Fruit fly (Drosophila melanogaster) whole organism, embryonic: ENCODE results near the gene CG15894.

Source experiments
- Abd-B ChIP-seq: fragments of 200-800 bp; sonication (Bioruptor generic); optimal IDR thresholded peaks from 2 replicates; lab custom pipeline; 2018; ENCODE audit warnings: missing biosample characterization, mild to moderate bottlenecking, missing genetic modification characterization, moderate library complexity
- Atf3 ChIP-seq: fragments of 200-800 bp; sonication (Bioruptor generic); optimal IDR thresholded peaks from 3 replicates; lab custom pipeline; 2016; ENCODE audit warnings: missing biosample characterization, missing genetic modification characterization
- Bdp1 ChIP-seq: fragments of 200-800 bp; sonication (Bioruptor generic); optimal IDR thresholded peaks from 3 replicates; lab custom pipeline; 2016; ENCODE audit warnings: missing biosample characterization, missing genetic modification characterization
- CG10147 ChIP-seq: fragments of 200-800 bp; sonication (Bioruptor generic); optimal IDR thresholded peaks from 2 replicates; lab custom pipeline; 2019; ENCODE audit warnings: missing biosample characterization, mild to moderate bottlenecking, missing genetic modification characterization, moderate library complexity
- CG10274 ChIP-seq: fragments of 200-800 bp; sonication (Bioruptor generic); optimal IDR thresholded peaks from 3 replicates; lab custom pipeline; 2017; ENCODE audit warnings: missing biosample characterization, mild to moderate bottlenecking, missing genetic modification characterization
- CG10543 ChIP-seq: fragments of 200-800 bp; sonication (Bioruptor generic); optimal IDR thresholded peaks from 3 replicates; lab custom pipeline; 2017; ENCODE audit warnings: missing biosample characterization, mild to moderate bottlenecking, missing genetic modification characterization, moderate library complexity
- CG12071 ChIP-seq: fragments of 200-800 bp; sonication (Bioruptor generic); optimal IDR thresholded peaks from 3 replicates; lab custom pipeline; 2018; ENCODE audit warnings: missing biosample characterization, mild to moderate bottlenecking, missing genetic modification characterization
- CG12769 ChIP-seq: fragments of 200-800 bp; sonication (Bioruptor generic); optimal IDR thresholded peaks from 2 replicates; lab custom pipeline; 2019; ENCODE audit warnings: missing biosample characterization, mild to moderate bottlenecking, missing genetic modification characterization, moderate library complexity
- CG14667 ChIP-seq: fragments of 200-800 bp; sonication (Bioruptor generic); IDR thresholded peaks from 2 replicates; pipeline ENCODE4 v1.3.6; 2022; ENCODE audit warnings: missing biosample characterization, missing genetic modification characterization
- CG15479 ChIP-seq: fragments of 200-800 bp; sonication (Bioruptor generic); optimal IDR thresholded peaks from 3 replicates; lab custom pipeline; 2019; ENCODE audit warnings: missing biosample characterization, mild to moderate bottlenecking, missing genetic modification characterization, moderate library complexity
- CG1602 ChIP-seq: fragments of 200-800 bp; sonication (Bioruptor generic); optimal IDR thresholded peaks from 3 replicates; lab custom pipeline; 2016; ENCODE audit warnings: missing biosample characterization, missing genetic modification characterization
- CG17802 ChIP-seq: fragments of 200-800 bp; sonication (Bioruptor generic); optimal IDR thresholded peaks from 2 replicates; lab custom pipeline; 2018; ENCODE audit warnings: missing biosample characterization, mild to moderate bottlenecking, missing genetic modification characterization, moderate library complexity
- CG1832 ChIP-seq: fragments of 200-800 bp; sonication (Bioruptor generic); optimal IDR thresholded peaks from 2 replicates; lab custom pipeline; 2017; ENCODE audit warnings: missing biosample characterization, mild to moderate bottlenecking, missing genetic modification characterization, inconsistent platforms
- CG2712 ChIP-seq: fragments of 200-800 bp; optimal IDR thresholded peaks from 3 replicates; lab custom pipeline; 2019; ENCODE audit warnings: missing biosample characterization, mild to moderate bottlenecking, missing genetic modification characterization, moderate library complexity
- CG30403 ChIP-seq: fragments of 200-800 bp; sonication (Bioruptor generic); optimal IDR thresholded peaks from 3 replicates; lab custom pipeline; 2016; ENCODE audit warnings: missing biosample characterization, missing genetic modification characterization
- CG42726 ChIP-seq: fragments of 200-800 bp; sonication (Bioruptor generic); IDR thresholded peaks from 2 replicates; pipeline ENCODE4 v1.3.6; 2022; ENCODE audit warnings: missing biosample characterization, missing genetic modification characterization; ENCODE audit not compliant: partially characterized antibody
- CG4328 ChIP-seq: fragments of 200-800 bp; sonication (Bioruptor generic); optimal IDR thresholded peaks from 3 replicates; lab custom pipeline; 2017; ENCODE audit warnings: missing biosample characterization, missing genetic modification reagents, missing genetic modification characterization
- CG4404 ChIP-seq: fragments of 200-800 bp; sonication (Bioruptor generic); IDR thresholded peaks from 2 replicates; pipeline ENCODE4 v1.3.6; 2022; ENCODE audit warnings: missing biosample characterization, missing genetic modification characterization
- CG4617 ChIP-seq: fragments of 200-800 bp; sonication (Bioruptor generic); optimal IDR thresholded peaks from 3 replicates; lab custom pipeline; 2016; ENCODE audit warnings: missing biosample characterization, missing genetic modification characterization, borderline replicate concordance
- CG8089 ChIP-seq: fragments of 200-800 bp; sonication (Bioruptor generic); optimal IDR thresholded peaks from 3 replicates; lab custom pipeline; 2016; ENCODE audit warnings: missing biosample characterization, missing genetic modification characterization
- CG9932 ChIP-seq: fragments of 200-800 bp; sonication (Bioruptor generic); IDR thresholded peaks from 2 replicates; pipeline ENCODE4 v1.3.6; 2022; ENCODE audit warnings: missing biosample characterization, missing genetic modification characterization
- D19A ChIP-seq: fragments of 200-800 bp; optimal IDR thresholded peaks from 3 replicates; lab custom pipeline; 2019; ENCODE audit warnings: missing biosample characterization, mild to moderate bottlenecking, missing genetic modification characterization, moderate library complexity
- D19B ChIP-seq: fragments of 200-800 bp; sonication (Bioruptor generic); optimal IDR thresholded peaks from 2 replicates; lab custom pipeline; 2017; ENCODE audit warnings: missing biosample characterization, mild to moderate bottlenecking, missing genetic modification characterization
- Dip3 ChIP-seq: fragments of 200-800 bp; sonication (Bioruptor generic); optimal IDR thresholded peaks from 3 replicates; lab custom pipeline; 2016; ENCODE audit warnings: missing biosample characterization, missing genetic modification characterization
- Gsc ChIP-seq: fragments of 200-800 bp; sonication (Bioruptor generic); IDR thresholded peaks from 2 replicates; pipeline ENCODE4 v1.3.6; 2022; ENCODE audit warnings: missing biosample characterization, missing genetic modification characterization
- HHEX ChIP-seq: fragments of 200-800 bp; sonication (Bioruptor generic); optimal IDR thresholded peaks from 3 replicates; lab custom pipeline; 2017; ENCODE audit warnings: missing biosample characterization, mild to moderate bottlenecking, missing genetic modification characterization, missing genetic modification reagents
- Hr78 ChIP-seq, 2 experiments: fragments of 200-800 bp in 1 of 2; fragments of >200 bp in 1 of 2; sonication (Bioruptor generic) in 1 of 2; optimal IDR thresholded peaks; 2 replicates each; lab custom pipeline; 2017 to 2019; ENCODE audit warnings: missing biosample characterization in 2 of 2, missing genetic modification characterization in 2 of 2, mild to moderate bottlenecking in 1 of 2, moderate library complexity in 1 of 2
- MESR4 ChIP-seq: fragments of 200-800 bp; sonication (Bioruptor generic); optimal IDR thresholded peaks from 2 replicates; lab custom pipeline; 2018; ENCODE audit warnings: missing biosample characterization, mild to moderate bottlenecking, missing genetic modification characterization, moderate library complexity
- MTF-1 ChIP-seq: fragments of 200-800 bp; sonication (Bioruptor generic); optimal IDR thresholded peaks from 2 replicates; lab custom pipeline; 2018; ENCODE audit warnings: missing biosample characterization, mild to moderate bottlenecking, missing genetic modification characterization, borderline replicate concordance
- Med ChIP-seq: fragments of 200-800 bp; sonication (Bioruptor generic); peaks from one replicate; lab custom pipeline; 2016; ENCODE audit warnings: missing biosample characterization, missing genetic modification characterization, mild to moderate bottlenecking, inconsistent platforms, moderate library complexity
- Mrtf ChIP-seq: fragments of 200-800 bp; sonication (Bioruptor generic); IDR thresholded peaks from 3 replicates; pipeline ENCODE4 v1.3.6; 2022; ENCODE audit warnings: missing biosample characterization, missing genetic modification characterization
- NK7.1 ChIP-seq: fragments of 200-800 bp; sonication (Bioruptor generic); optimal IDR thresholded peaks from 3 replicates; lab custom pipeline; 2016; ENCODE audit warnings: missing biosample characterization, missing genetic modification characterization
- Nf-YB ChIP-seq: fragments of 200-800 bp; sonication (Bioruptor generic); optimal IDR thresholded peaks from 3 replicates; lab custom pipeline; 2019; ENCODE audit warnings: missing biosample characterization, mild to moderate bottlenecking, missing genetic modification characterization, moderate library complexity
- Sox100B ChIP-seq: fragments of 200-800 bp; sonication (Bioruptor generic); optimal IDR thresholded peaks from 3 replicates; lab custom pipeline; 2018; ENCODE audit warnings: missing biosample characterization, mild to moderate bottlenecking, missing genetic modification characterization
- Xrp1 ChIP-seq: fragments of 200-800 bp; sonication (Bioruptor generic); IDR thresholded peaks from 2 replicates; pipeline ENCODE4 v1.3.6; 2022; ENCODE audit warnings: missing biosample characterization, missing genetic modification characterization
- al ChIP-seq: fragments of 200-800 bp; sonication (Bioruptor generic); IDR thresholded peaks from 2 replicates; pipeline ENCODE4 v1.3.6; 2022; ENCODE audit warnings: missing biosample characterization, missing genetic modification characterization
- aop ChIP-seq: fragments of 200-800 bp; sonication (Bioruptor generic); IDR thresholded peaks from 2 replicates; pipeline ENCODE4 v1.3.6; 2022; ENCODE audit warnings: missing biosample characterization, missing genetic modification characterization
- chinmo ChIP-seq: fragments of 200-800 bp; sonication (Bioruptor generic); IDR thresholded peaks from 4 replicates; pipeline ENCODE4 v1.3.6; 2022; ENCODE audit warnings: missing biosample characterization, missing genetic modification characterization; ENCODE audit not compliant: partially characterized antibody
- cwo ChIP-seq: fragments of 200-800 bp; sonication (Bioruptor generic); optimal IDR thresholded peaks from 3 replicates; lab custom pipeline; 2017; ENCODE audit warnings: missing biosample characterization, missing genetic modification characterization, mild to moderate bottlenecking, moderate library complexity, missing genetic modification reagents
- dimm ChIP-seq: fragments of 200-800 bp; sonication (Bioruptor generic); IDR thresholded peaks from 2 replicates; pipeline ENCODE4 v1.3.6; 2022; ENCODE audit warnings: missing biosample characterization, missing genetic modification characterization
- eve ChIP-seq, 2 experiments: fragments of >200 bp; optimal IDR thresholded peaks; 2 replicates each; lab custom pipeline; 2017; ENCODE audit warnings: missing biosample characterization in 2 of 2, missing genetic modification characterization in 2 of 2
- gt ChIP-seq: fragments of 200-800 bp; sonication (Bioruptor generic); IDR thresholded peaks from 2 replicates; pipeline ENCODE4 v1.3.6; 2022; ENCODE audit warnings: missing biosample characterization, missing genetic modification characterization
- hb ChIP-seq: fragments of 200-800 bp; sonication (Bioruptor generic); IDR thresholded peaks from 3 replicates; pipeline ENCODE4 v1.3.6; 2022; ENCODE audit warnings: missing biosample characterization, missing genetic modification characterization; ENCODE audit not compliant: partially characterized antibody
- hbn ChIP-seq: fragments of 200-800 bp; sonication (Bioruptor generic); IDR thresholded peaks from 2 replicates; pipeline ENCODE4 v1.3.6; 2022; ENCODE audit warnings: missing biosample characterization, missing genetic modification characterization; ENCODE audit not compliant: partially characterized antibody
- inv ChIP-seq: fragments of 200-800 bp; sonication (Bioruptor generic); IDR thresholded peaks from 2 replicates; pipeline ENCODE4 v1.3.6; 2022; ENCODE audit warnings: missing biosample characterization, missing genetic modification characterization; ENCODE audit not compliant: partially characterized antibody
- lilli ChIP-seq: fragments of 200-800 bp; sonication (Bioruptor generic); optimal IDR thresholded peaks from 3 replicates; lab custom pipeline; 2016; ENCODE audit warnings: missing biosample characterization, missing genetic modification characterization
- peb ChIP-seq: fragments of 200-800 bp; sonication (Bioruptor generic); IDR thresholded peaks from 2 replicates; pipeline ENCODE4 v1.3.6; 2022; ENCODE audit warnings: missing biosample characterization, missing genetic modification characterization
- sens-2 ChIP-seq: fragments of 200-800 bp; sonication (Bioruptor generic); IDR thresholded peaks from 2 replicates; pipeline ENCODE4 v1.3.6; 2022; ENCODE audit warnings: missing biosample characterization, missing genetic modification characterization
- slp2 ChIP-seq: fragments of 200-800 bp; sonication (Bioruptor generic); optimal IDR thresholded peaks from 2 replicates; lab custom pipeline; 2016; ENCODE audit warnings: missing biosample characterization, missing genetic modification characterization
- zfh1 ChIP-seq: fragments of 200-800 bp; sonication (Bioruptor generic); IDR thresholded peaks from 3 replicates; pipeline ENCODE4 v1.3.6; 2022; ENCODE audit warnings: missing biosample characterization, missing genetic modification characterization

CG15894 gene

dm6 chrX:6375636-6376035, 66.6 kb downstream of the CG15894 start (continued):
- peak; percentile 0 for TF ChIP-seq Abd-B
- no peak for TF ChIP-seq inv
- TF ChIP-seq Nf-YB (GFP tag; lab: Kevin White, UChicago) = no peak
- peak; percentile 61 for TF ChIP-seq cwo (GFP tag; lab: Kevin White, UChicago)
- TF ChIP-seq CG42726 (GFP tag; lab: Robert Waterston, UW) = no peak
- no peak for TF ChIP-seq MESR4 (GFP tag; lab: Kevin White, UChicago)
- no peak for TF ChIP-seq peb (GFP tag; lab: Robert Waterston, UW)
- TF ChIP-seq MTF-1 (GFP tag; lab: Kevin White, UChicago) = no peak
- no peak for TF ChIP-seq CG4617 (GFP tag; lab: Kevin White, UChicago)
- no peak for TF ChIP-seq gt (GFP tag; lab: Robert Waterston, UW)
- TF ChIP-seq CG4328 = no peak
- TF ChIP-seq Xrp1 (GFP tag; lab: Robert Waterston, UW) = peak; percentile 26; the same call in 1 of the 2 replicates
- peak; percentile 48 for TF ChIP-seq CG12071 (GFP tag; lab: Kevin White, UChicago)
- TF ChIP-seq Atf3 (GFP tag; lab: Kevin White, UChicago) = no peak
- no peak for TF ChIP-seq Gsc (GFP tag; lab: Robert Waterston, UW)
- TF ChIP-seq CG15479 (GFP tag; lab: Kevin White, UChicago) = no peak
- TF ChIP-seq CG10274 (GFP tag; lab: Kevin White, UChicago) = no peak
- no peak for TF ChIP-seq D19B
- peak; percentile 40; the same call in 1 of the 2 replicates for TF ChIP-seq CG9932
- TF ChIP-seq lilli (GFP tag; lab: Kevin White, UChicago) = peak; percentile 50
- TF ChIP-seq eve (GFP tag; optimal IDR thresholded peaks at IDR 0.05; lab: Kevin White, UChicago) = no peak
- peak; percentile 10 for TF ChIP-seq CG1602 (GFP tag; lab: Kevin White, UChicago)
- TF ChIP-seq Bdp1 (GFP tag; lab: Kevin White, UChicago) = no peak
- no peak for TF ChIP-seq hbn (GFP tag; lab: Robert Waterston, UW)
- 0 out of 3 replicates have a peak, but pooled peaks have one; percentile 24 for TF ChIP-seq Mrtf (GFP tag; lab: Robert Waterston, UW)
- peak; percentile 26 for TF ChIP-seq D19A
- peak; percentile 6 for TF ChIP-seq Dip3 (GFP tag; lab: Kevin White, UChicago)
- TF ChIP-seq NK7.1 (GFP tag; lab: Kevin White, UChicago) = peak; percentile 4
- peak; percentile 41 for TF ChIP-seq CG2712 (tag; lab: Kevin White, UChicago)
- TF ChIP-seq sens-2 (GFP tag; lab: Robert Waterston, UW) = no peak
- TF ChIP-seq hb = no peak
- no peak for TF ChIP-seq slp2 (GFP tag; lab: Kevin White, UChicago)
- no peak for TF ChIP-seq aop (GFP tag; lab: Robert Waterston, UW)
- TF ChIP-seq dimm (GFP tag; lab: Robert Waterston, UW) = no peak
- TF ChIP-seq CG8089 = no peak
- peak; percentile 91 for TF ChIP-seq Med
- no peak for TF ChIP-seq CG1832 (GFP tag; lab: Kevin White, UChicago)
- TF ChIP-seq CG10543 (GFP tag; lab: Kevin White, UChicago) = no peak
- peak; percentile 40 for TF ChIP-seq HHEX
- no peak for TF ChIP-seq CG14667
- TF ChIP-seq CG12769 (tag; lab: Kevin White, UChicago) = no peak
- no peak for TF ChIP-seq CG17802 (tag; lab: Kevin White, UChicago)
- peak; percentile 47 for TF ChIP-seq CG30403 (GFP tag; lab: Kevin White, UChicago)
- TF ChIP-seq zfh1 (GFP tag; lab: Robert Waterston, UW) = peak; percentile 55; the same call in 1 of the 3 replicates
- no peak for TF ChIP-seq Sox100B (GFP tag; lab: Kevin White, UChicago)
- no peak for TF ChIP-seq Hr78 (GFP tag; optimal IDR thresholded peaks at IDR 0.05; lab: Kevin White, UChicago)
- TF ChIP-seq CG4404 (GFP tag; lab: Robert Waterston, UW) = no peak
- no peak for TF ChIP-seq al (GFP tag; lab: Robert Waterston, UW)
- TF ChIP-seq chinmo (GFP tag; lab: Robert Waterston, UW) = no peak
- TF ChIP-seq CG10147 (GFP tag; lab: Kevin White, UChicago) = peak; percentile 60
